Fruit fly (Drosophila melanogaster) S2 (cell line): ENCODE measurements around the gene Mob2.

Experiments used
- CG8478 ChIP-seq: fragments of >200 bp; optimal IDR thresholded peaks from 2 replicates; lab custom pipeline; 2018
- CTCF ChIP-seq, 2 experiments: fragments of >200 bp; optimal IDR thresholded peaks; 2 replicates each; lab custom pipeline; 2018

DNA sequence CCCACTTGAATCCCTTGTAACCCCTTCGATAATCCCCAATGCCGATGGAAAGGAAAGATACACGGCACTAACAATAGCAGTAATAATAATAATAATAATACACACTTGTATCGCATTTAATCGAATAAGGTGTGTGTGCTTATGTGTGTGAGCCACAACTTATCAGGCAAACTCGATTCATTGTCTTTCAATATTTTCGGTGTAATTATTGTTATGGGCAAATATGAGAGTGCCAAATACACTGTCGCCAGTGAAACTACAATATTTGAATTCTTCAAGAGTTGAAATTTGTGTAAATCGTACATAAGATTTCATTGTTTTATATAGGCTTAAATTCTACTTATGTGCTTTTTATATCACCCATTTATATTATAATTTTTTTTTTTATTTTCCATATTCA is 45.8 kb downstream of the Mob2 start:
- TF ChIP-seq CG8478 (lab: Kevin White, UChicago) = no peak
- TF ChIP-seq CTCF (optimal IDR thresholded peaks at IDR 0.05; lab: Kevin White, UChicago) = no peak
